Worm (Caenorhabditis elegans) whole organism, young adult: ENCODE measurements around the gene C04H5.7.

Source experiments
- B0336.3 ChIP-seq: fragments of 200-800 bp; sonication (Bioruptor generic); IDR thresholded peaks from 2 replicates; pipeline ENCODE4 v1.3.6; 2022; ENCODE audit warnings: missing genetic modification characterization, missing compliant biosample characterization
- C06A6.2 ChIP-seq: fragments of 200-800 bp; sonication (Bioruptor generic); conservative IDR thresholded peaks from 2 replicates; pipeline ENCODE4 v1.3.6; 2022; ENCODE audit warnings: missing genetic modification characterization, missing compliant biosample characterization
- F37B4.10 ChIP-seq: fragments of 200-800 bp; sonication (Bioruptor generic); IDR thresholded peaks from 2 replicates; pipeline ENCODE4 v1.3.6; 2022; ENCODE audit warnings: missing genetic modification characterization, missing compliant biosample characterization
- Y56A3A.18 ChIP-seq: fragments of 200-800 bp; sonication (Bioruptor generic); IDR thresholded peaks from 2 replicates; pipeline ENCODE4 v1.3.6; 2022; ENCODE audit warnings: missing genetic modification reagents, missing genetic modification characterization, missing compliant biosample characterization
- bed-1 ChIP-seq: fragments of 200-800 bp; sonication (Bioruptor generic); IDR thresholded peaks from 2 replicates; pipeline ENCODE4 v1.3.6; 2022; ENCODE audit warnings: missing genetic modification reagents, missing genetic modification characterization, missing compliant biosample characterization
- ets-4 ChIP-seq: fragments of 200-800 bp; sonication (Bioruptor generic); optimal IDR thresholded peaks from 2 replicates; lab custom pipeline; 2018; ENCODE audit warnings: mild to moderate bottlenecking, missing genetic modification characterization, missing compliant biosample characterization
- hmg-20 ChIP-seq: fragments of 200-800 bp; sonication (Bioruptor generic); IDR thresholded peaks from 2 replicates; pipeline ENCODE4 v1.3.6; 2022; ENCODE audit warnings: missing genetic modification reagents, missing genetic modification characterization, missing compliant biosample characterization
- hrde-1 ChIP-seq: sonication (generic microtip); optimal IDR thresholded peaks from 2 replicates; lab custom pipeline; 2016; ENCODE audit warnings: missing genetic modification characterization, mild to moderate bottlenecking, missing compliant biosample characterization, moderate library complexity, missing genotype, missing genetic modification reagents, borderline replicate concordance
- let-607 ChIP-seq, 2 experiments: fragments of 200-800 bp in 1 of 2; sonication (Bioruptor generic) in 1 of 2; sonication (generic microtip) in 1 of 2; optimal IDR thresholded peaks; 2 replicates each; lab custom pipeline; 2016 to 2018; ENCODE audit warnings: mild to moderate bottlenecking in 2 of 2, missing compliant biosample characterization in 2 of 2, missing genetic modification characterization in 2 of 2, moderate library complexity in 2 of 2, missing genotype in 1 of 2
- nhr-90 ChIP-seq: sonication (generic microtip); optimal IDR thresholded peaks from 2 replicates; lab custom pipeline; 2016; ENCODE audit warnings: missing genotype, mild to moderate bottlenecking, missing genetic modification characterization, missing compliant biosample characterization
- pha-4 ChIP-seq: fragments of 150-350 bp; sonication (generic microtip); optimal IDR thresholded peaks from 2 replicates; lab custom pipeline; 2014; ENCODE audit warnings: missing biosample characterization, missing genetic modification reagents, missing genetic modification characterization
- snpc-4 ChIP-seq, 5 experiments: fragments of 150-350 bp in 1 of 5; sonication (generic microtip) in 4 of 5; optimal IDR thresholded peaks; 2 replicates each; lab custom pipeline; 2014 to 2018; ENCODE audit warnings: missing genetic modification characterization in 5 of 5, missing biosample characterization in 3 of 5, antibody characterized with exemption in 2 of 5, mild to moderate bottlenecking in 2 of 5, missing compliant biosample characterization in 2 of 5, missing genotype in 2 of 5, moderate library complexity in 2 of 5, missing genetic modification reagents in 1 of 5
- unc-62 ChIP-seq: fragments of 150-350 bp; optimal IDR thresholded peaks from 2 replicates; lab custom pipeline; 2014; ENCODE audit warnings: missing biosample characterization, missing genetic modification reagents, missing genetic modification characterization
- ztf-3 ChIP-seq: fragments of 200-800 bp; sonication (Bioruptor generic); optimal IDR thresholded peaks from 2 replicates; lab custom pipeline; 2018; ENCODE audit warnings: mild to moderate bottlenecking, missing genetic modification characterization, missing compliant biosample characterization

- TF ChIP-seq let-607 (tag; optimal IDR thresholded peaks at IDR 0.05; lab: Kevin White, UChicago) = no peak
- no peak for TF ChIP-seq Y56A3A.18 (GFP tag; lab: Robert Waterston, UW)
- TF ChIP-seq unc-62 = no peak
- TF ChIP-seq hrde-1 = no peak
- TF ChIP-seq hmg-20 = no peak
- no peak for TF ChIP-seq pha-4 (tag; lab: Kevin White, UChicago)
- no peak for TF ChIP-seq B0336.3 (GFP tag; lab: Robert Waterston, UW)
- no peak for TF ChIP-seq F37B4.10
- TF ChIP-seq bed-1 (GFP tag; lab: Robert Waterston, UW) = no peak
- TF ChIP-seq nhr-90 (tag; lab: Kevin White, UChicago) = no peak
- no peak for TF ChIP-seq ets-4 (GFP tag; lab: Kevin White, UChicago)
- TF ChIP-seq ztf-3 (GFP tag; lab: Kevin White, UChicago) = no peak
- TF ChIP-seq C06A6.2 (GFP tag; lab: Robert Waterston, UW) = no peak
- no peak for TF ChIP-seq snpc-4 (GFP tag; optimal IDR thresholded peaks at IDR 0.05; lab: Kevin White, UChicago)
- TF ChIP-seq snpc-4 (tag; optimal IDR thresholded peaks at IDR 0.05; lab: Kevin White, UChicago) = no peak
Measured at ce11 chrII:14494414-14494463, 43.5 kb upstream of the C04H5.7 start, which contains the start of gene cysl-2.
